Fruit fly (Drosophila melanogaster): ENCODE results near the gene CG18301.

DNA sequence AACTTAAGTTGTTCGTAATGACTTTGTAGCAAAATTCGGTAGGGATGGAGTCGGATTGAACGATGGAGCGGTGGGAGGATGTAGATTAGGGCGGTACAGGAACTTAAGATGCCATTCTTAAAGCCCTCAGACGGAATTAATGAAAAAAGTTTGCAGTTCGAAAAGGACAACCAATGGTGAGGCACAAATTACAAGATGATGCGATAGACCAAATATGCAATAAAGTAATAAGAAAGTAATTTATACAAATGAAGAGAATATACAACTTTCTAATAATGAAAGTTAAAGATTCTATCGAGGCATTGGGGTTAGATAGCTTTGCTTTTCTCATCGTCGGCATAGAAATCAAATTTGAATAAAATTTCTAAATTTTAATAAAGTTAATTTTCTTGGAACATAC lies 35.3 kb downstream of the CG18301 start, which contains the start of gene CG6138:
- no peak for TF ChIP-seq Ets96B (tag; optimal IDR thresholded peaks at IDR 0.05)
- no peak for TF ChIP-seq Gug (GFP tag; IDR thresholded peaks at IDR 0.05)
- no peak for TF ChIP-seq OdsH (GFP tag; optimal IDR thresholded peaks at IDR 0.05)
- no peak for TF ChIP-seq Met (GFP tag; optimal IDR thresholded peaks at IDR 0.05)
- no peak for TF ChIP-seq CG1621 (tag; optimal IDR thresholded peaks at IDR 0.05)
- no peak for TF ChIP-seq CG10631 (GFP tag; optimal IDR thresholded peaks at IDR 0.05)
- no peak for TF ChIP-seq fd59A (GFP tag; optimal IDR thresholded peaks at IDR 0.05)
- no peak for TF ChIP-seq CG8319 (GFP tag; optimal IDR thresholded peaks at IDR 0.05)
- no peak for TF ChIP-seq esn (GFP tag; optimal IDR thresholded peaks at IDR 0.05)
- no peak for TF ChIP-seq CG6163 (GFP tag; IDR thresholded peaks at IDR 0.05)
